Worm (Caenorhabditis elegans): ENCODE data around the gene F22E5.17.
"Not testable (repeated sequence)": the region's sequence is repeated elsewhere in the genome, so short reads cannot be mapped to it uniquely, and the experiment has no call there.

Gene F22E5.17

DNA sequence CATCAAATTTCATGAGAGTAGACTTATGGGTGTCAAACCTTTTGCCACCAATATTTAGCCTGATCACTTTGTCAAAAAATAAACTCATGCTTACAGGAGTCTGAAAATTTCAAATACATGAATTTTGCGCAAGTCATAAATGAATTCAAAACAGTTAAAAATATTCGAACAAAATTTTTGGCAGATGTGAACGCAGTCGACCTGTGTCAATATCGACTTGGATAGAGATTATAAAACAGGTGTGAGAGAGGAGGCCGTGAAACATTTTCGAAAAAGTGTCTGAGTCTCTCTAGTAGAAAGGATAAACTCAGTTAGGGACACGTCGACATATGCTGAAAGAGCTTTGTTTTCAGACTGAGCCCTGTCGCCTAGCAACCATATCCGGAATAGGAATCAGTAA is 31.1 kb upstream of the F22E5.17 start, which contains the start of gene F22E5.12:
TSS of gene F22E5.12 (minus strand) at position 101 of the 400 bp plus-strand sequence.
- not testable (repeated sequence) for TF ChIP-seq flt-1 (GFP tag; IDR thresholded peaks at IDR 0.05); ztf-29 (GFP tag; IDR thresholded peaks at IDR 0.05); med-1 (GFP tag; optimal IDR thresholded peaks at IDR 0.05; ENCODE audit: insufficient read depth)

ce11 chrII:2649015-2649414 is 28.8 kb upstream of the F22E5.17 start:
- TF ChIP-seq cog-1 (tag; optimal IDR thresholded peaks at IDR 0.05) (no peak), ztf-23 (GFP tag; IDR thresholded peaks at IDR 0.05) (no peak), flt-1 (GFP tag; IDR thresholded peaks at IDR 0.05) (no peak), klf-2 (GFP tag; conservative IDR thresholded peaks at IDR 0.05) (no peak), med-1 (GFP tag; optimal IDR thresholded peaks at IDR 0.05; ENCODE audit: insufficient read depth) (no peak), ztf-29 (GFP tag; IDR thresholded peaks at IDR 0.05) (no peak), tab-1 (GFP tag; IDR thresholded peaks at IDR 0.05) (no peak), T22C8.4 (GFP tag; IDR thresholded peaks at IDR 0.05) (no peak), ref-1 (GFP tag; conservative IDR thresholded peaks at IDR 0.05) (no peak)

ce11 chrII:2649539-2649938 is 28.3 kb upstream of the F22E5.17 start, which contains the start of the genes F22E5.13 and F22E5.6:
Gene F22E5.13 (minus strand): TSS chrII:2649639.
Gene F22E5.6 (plus strand): TSS chrII:2649835.
- no peak for TF ChIP-seq flt-1 (GFP tag; IDR thresholded peaks at IDR 0.05)
- TF ChIP-seq ztf-23 (GFP tag; IDR thresholded peaks at IDR 0.05), result no peak
- TF ChIP-seq ref-1 (GFP tag; conservative IDR thresholded peaks at IDR 0.05), result no peak
- no peak for TF ChIP-seq klf-2 (GFP tag; conservative IDR thresholded peaks at IDR 0.05)
- TF ChIP-seq cog-1 (tag; optimal IDR thresholded peaks at IDR 0.05), result no peak

DNA sequence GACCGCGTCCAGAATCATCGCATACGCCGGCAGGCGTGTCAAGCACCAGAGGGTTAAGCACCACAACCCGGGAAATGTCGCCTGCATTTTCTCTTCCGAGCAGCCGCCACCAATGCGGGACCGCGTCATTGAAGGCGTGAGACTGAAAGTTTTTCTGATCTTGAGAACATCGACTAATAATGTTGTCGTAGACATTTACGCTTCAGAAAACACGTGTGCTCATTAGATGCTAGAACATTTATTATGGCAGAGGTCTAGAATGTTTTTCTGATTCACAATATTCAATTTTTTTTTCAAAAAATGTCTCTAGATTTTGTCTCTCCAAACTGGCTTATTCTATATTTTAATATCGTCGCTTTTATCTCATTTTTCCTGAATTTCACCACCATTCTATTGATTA is 21.2 kb upstream of the F22E5.17 start, which contains the start of gene sri-47:
TSS of gene sri-47 (plus strand) at position 301 of the 400 bp plus-strand sequence.
- TF ChIP-seq tab-1 (GFP tag; IDR thresholded peaks at IDR 0.05) (no peak), flt-1 (GFP tag; IDR thresholded peaks at IDR 0.05) (no peak), cog-1 (tag; optimal IDR thresholded peaks at IDR 0.05) (no peak), ztf-23 (GFP tag; IDR thresholded peaks at IDR 0.05) (no peak), klf-2 (GFP tag; conservative IDR thresholded peaks at IDR 0.05) (no peak), ref-1 (GFP tag; conservative IDR thresholded peaks at IDR 0.05) (no peak), ztf-29 (GFP tag; IDR thresholded peaks at IDR 0.05) (no peak), med-1 (GFP tag; optimal IDR thresholded peaks at IDR 0.05; ENCODE audit: insufficient read depth) (no peak), T22C8.4 (GFP tag; IDR thresholded peaks at IDR 0.05) (no peak)

- TF ChIP-seq cog-1 (tag; optimal IDR thresholded peaks at IDR 0.05), result no peak
- TF ChIP-seq flt-1 (GFP tag; IDR thresholded peaks at IDR 0.05), result no peak
Measured at ce11 chrII:2659364-2659763, 18.5 kb upstream of the F22E5.17 start, which contains the start of gene gcy-21. Gene gcy-21 (plus strand): TSS chrII:2659664.

- not testable (repeated sequence) for TF ChIP-seq med-1 (GFP tag; optimal IDR thresholded peaks at IDR 0.05; ENCODE audit: insufficient read depth); ref-1 (GFP tag; conservative IDR thresholded peaks at IDR 0.05); ztf-29 (GFP tag; IDR thresholded peaks at IDR 0.05)
Measured at ce11 chrII:2665081-2665480, 12.8 kb upstream of the F22E5.17 start, which contains the start of gene F22E5.2. Gene F22E5.2 (plus strand): TSS chrII:2665381.

- TF ChIP-seq ref-1 (GFP tag; conservative IDR thresholded peaks at IDR 0.05) (no peak), flt-1 (GFP tag; IDR thresholded peaks at IDR 0.05) (no peak), tab-1 (GFP tag; IDR thresholded peaks at IDR 0.05) (no peak), ztf-29 (GFP tag; IDR thresholded peaks at IDR 0.05) (no peak), ztf-23 (GFP tag; IDR thresholded peaks at IDR 0.05) (no peak), T22C8.4 (GFP tag; IDR thresholded peaks at IDR 0.05) (no peak), med-1 (GFP tag; optimal IDR thresholded peaks at IDR 0.05; ENCODE audit: insufficient read depth) (no peak), klf-2 (GFP tag; conservative IDR thresholded peaks at IDR 0.05) (no peak), cog-1 (tag; optimal IDR thresholded peaks at IDR 0.05) (no peak)
Measured at ce11 chrII:2665606-2666005, 12.2 kb upstream of the F22E5.17 start, which contains the start of gene F22E5.22. Gene F22E5.22 (plus strand): TSS chrII:2665906.

ce11 chrII:2672320-2672719 is 5.5 kb upstream of the F22E5.17 start, which contains the start of gene sri-57:
Gene sri-57 (minus strand): TSS chrII:2672420.
- not testable (repeated sequence) for TF ChIP-seq klf-2 (GFP tag; conservative IDR thresholded peaks at IDR 0.05); T22C8.4 (GFP tag; IDR thresholded peaks at IDR 0.05); cog-1 (tag; optimal IDR thresholded peaks at IDR 0.05)

DNA sequence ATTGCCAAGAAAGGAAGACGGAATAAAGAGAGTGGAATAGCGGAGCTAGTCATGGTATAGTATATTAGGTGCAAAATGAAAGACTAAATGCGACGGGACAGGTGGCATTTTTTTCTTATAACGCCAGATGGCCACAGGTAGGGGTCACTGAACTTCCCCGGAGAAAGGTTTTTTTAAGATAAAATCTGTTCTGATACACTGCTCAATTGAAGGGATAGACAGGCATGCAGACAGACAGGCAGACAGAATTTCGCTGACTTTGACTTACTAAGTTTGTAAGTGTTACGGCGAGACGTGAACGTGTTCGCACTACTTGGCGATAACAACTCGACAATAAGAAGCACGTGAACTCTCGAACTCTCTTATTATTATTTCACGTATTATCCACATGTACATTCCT is 4.3 kb upstream of the F22E5.17 start, which contains the start of the genes F22E5.20 and F22E5.1:
TSS of gene F22E5.20 (minus strand) at position 101 of the 400 bp plus-strand sequence.
TSS of gene F22E5.1 (plus strand) at position 242 of the 400 bp plus-strand sequence.
- TF ChIP-seq klf-2 (GFP tag; conservative IDR thresholded peaks at IDR 0.05); cog-1 (tag; optimal IDR thresholded peaks at IDR 0.05); flt-1 (GFP tag; IDR thresholded peaks at IDR 0.05): not testable (repeated sequence)

- no peak for TF ChIP-seq cog-1 (tag; optimal IDR thresholded peaks at IDR 0.05)
- no peak for TF ChIP-seq klf-2 (GFP tag; conservative IDR thresholded peaks at IDR 0.05)
- TF ChIP-seq T22C8.4 (GFP tag; IDR thresholded peaks at IDR 0.05), result no peak
- TF ChIP-seq ztf-23 (GFP tag; IDR thresholded peaks at IDR 0.05), result no peak
- no peak for TF ChIP-seq ref-1 (GFP tag; conservative IDR thresholded peaks at IDR 0.05)
- TF ChIP-seq tab-1 (GFP tag; IDR thresholded peaks at IDR 0.05), result no peak
- no peak for TF ChIP-seq flt-1 (GFP tag; IDR thresholded peaks at IDR 0.05)
- no peak for TF ChIP-seq med-1 (GFP tag; optimal IDR thresholded peaks at IDR 0.05; ENCODE audit: insufficient read depth)
- TF ChIP-seq ztf-29 (GFP tag; IDR thresholded peaks at IDR 0.05), result no peak
Measured at ce11 chrII:2681118-2681517, 3.3 kb downstream of the F22E5.17 start, which contains the start of gene F34D6.1. Gene F34D6.1 (minus strand): TSS chrII:2681218.

- TF ChIP-seq ztf-29 (GFP tag; IDR thresholded peaks at IDR 0.05), result no peak
- TF ChIP-seq ref-1 (GFP tag; conservative IDR thresholded peaks at IDR 0.05), result no peak
- TF ChIP-seq flt-1 (GFP tag; IDR thresholded peaks at IDR 0.05), result no peak
- no peak for TF ChIP-seq T22C8.4 (GFP tag; IDR thresholded peaks at IDR 0.05)
- TF ChIP-seq ztf-23 (GFP tag; IDR thresholded peaks at IDR 0.05), result no peak
Measured at ce11 chrII:2684208-2684607, 6.4 kb downstream of the F22E5.17 start, which contains the start of gene ceh-87. Gene ceh-87 (minus strand): TSS chrII:2684308.
